Worm (Caenorhabditis elegans): ENCODE measurements around the gene ugt-43.

Gene ugt-43

ce11 chrIV:10489409-10489808 lies 25.0 kb downstream of the ugt-43 start:
- TF ChIP-seq zag-1 (tag; optimal IDR thresholded peaks at IDR 0.05) (no peak), crh-2 (tag; optimal IDR thresholded peaks at IDR 0.05) (no peak), blmp-1 (tag; optimal IDR thresholded peaks at IDR 0.05; ENCODE audit: insufficient read depth) (no peak), fos-1 (tag; optimal IDR thresholded peaks at IDR 0.05) (no peak), gmeb-1 (tag; optimal IDR thresholded peaks at IDR 0.05) (no peak), nhr-10 (tag; optimal IDR thresholded peaks at IDR 0.05) (no peak), egl-27 (tag; optimal IDR thresholded peaks at IDR 0.05) (no peak), unc-55 (GFP tag; optimal IDR thresholded peaks at IDR 0.05) (no peak), ceh-16 (tag; optimal IDR thresholded peaks at IDR 0.05) (no peak), nhr-6 (tag; optimal IDR thresholded peaks at IDR 0.05) (no peak), sem-4 (tag; optimal IDR thresholded peaks at IDR 0.05) (no peak), elt-3 (tag; optimal IDR thresholded peaks at IDR 0.05) (no peak)

DNA sequence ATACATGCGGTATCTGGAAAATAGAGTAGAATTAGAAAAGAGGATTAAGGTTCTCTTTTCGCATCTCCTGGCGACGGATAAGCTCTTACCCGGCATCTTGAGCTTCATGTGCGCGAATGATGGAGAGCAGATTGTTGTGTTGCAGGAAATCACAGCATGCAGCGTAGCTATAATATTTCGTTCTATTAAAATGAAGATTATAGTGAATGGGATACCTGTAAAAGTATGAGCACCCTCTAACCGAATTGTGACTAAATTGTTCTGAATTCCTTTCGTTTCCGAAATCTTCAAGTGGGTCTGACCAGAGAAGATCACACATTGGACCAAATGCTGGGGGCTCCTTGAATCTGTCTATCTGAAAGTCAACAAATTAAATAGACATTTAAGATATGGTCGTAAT lies 34.0 kb downstream of the ugt-43 start:
- no peak for TF ChIP-seq R02D3.7 (tag; optimal IDR thresholded peaks at IDR 0.05)

DNA sequence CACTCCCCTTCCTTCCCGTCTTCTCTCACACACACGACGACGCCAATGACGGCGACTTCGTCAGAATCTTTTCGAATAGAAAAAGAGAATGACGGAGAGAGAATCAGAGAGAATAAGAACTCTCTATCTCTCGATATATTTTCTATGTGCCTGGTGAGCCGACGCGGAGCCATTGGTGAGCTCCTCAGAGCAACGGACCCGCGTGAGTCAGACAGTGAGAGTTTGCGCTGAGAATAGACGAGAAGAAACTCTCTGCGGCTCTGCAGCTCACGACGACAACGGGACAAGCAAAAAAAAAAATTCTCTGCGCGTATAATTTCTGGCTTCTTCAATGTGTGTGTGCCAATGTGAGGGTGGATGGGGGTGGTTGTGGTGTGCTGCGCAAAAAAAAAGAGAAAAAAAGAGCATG lies 35.6 kb downstream of the ugt-43 start:
- TF ChIP-seq nhr-11 (tag; optimal IDR thresholded peaks at IDR 0.05) (no peak), ama-1 (optimal IDR thresholded peaks at IDR 0.05) (no peak), dmd-4 (tag; optimal IDR thresholded peaks at IDR 0.05) (no peak), nhr-21 (tag; optimal IDR thresholded peaks at IDR 0.05) (peak; percentile 19), elt-1 (tag; optimal IDR thresholded peaks at IDR 0.05) (no peak), peb-1 (tag; optimal IDR thresholded peaks at IDR 0.05) (no peak), lin-39 (tag; optimal IDR thresholded peaks at IDR 0.05) (no peak), F13H6.1 (tag; optimal IDR thresholded peaks at IDR 0.05) (peak; percentile 76), gmeb-1 (tag; optimal IDR thresholded peaks at IDR 0.05) (no peak), nhr-25 (tag; optimal IDR thresholded peaks at IDR 0.05) (no peak), unc-62 (GFP tag; optimal IDR thresholded peaks at IDR 0.05) (no peak), mdl-1 (tag; optimal IDR thresholded peaks at IDR 0.05) (peak in 1 of 2 experiments; percentile 38), alr-1 (tag; optimal IDR thresholded peaks at IDR 0.05) (no peak), blmp-1 (tag; optimal IDR thresholded peaks at IDR 0.05; ENCODE audit: insufficient read depth) (no peak), lin-11 (tag; optimal IDR thresholded peaks at IDR 0.05) (peak; percentile 58), unc-39 (tag; optimal IDR thresholded peaks at IDR 0.05) (peak; percentile 48), nhr-77 (tag; optimal IDR thresholded peaks at IDR 0.05) (no peak), ceh-16 (tag; optimal IDR thresholded peaks at IDR 0.05) (no peak), nhr-6 (tag; optimal IDR thresholded peaks at IDR 0.05) (no peak), sma-9 (GFP tag; optimal IDR thresholded peaks at IDR 0.05) (peak; percentile 51), sma-9 (tag; optimal IDR thresholded peaks at IDR 0.05) (no peak), skn-1 (tag; optimal IDR thresholded peaks at IDR 0.05) (no peak), lsy-2 (tag; optimal IDR thresholded peaks at IDR 0.05) (peak in 1 of 2 experiments; percentile 64), unc-55 (GFP tag; optimal IDR thresholded peaks at IDR 0.05) (peak; percentile 94), egl-27 (tag; optimal IDR thresholded peaks at IDR 0.05) (peak; percentile 8), aly-2 (tag; optimal IDR thresholded peaks at IDR 0.05) (no peak), ztf-4 (tag; optimal IDR thresholded peaks at IDR 0.05) (peak; percentile 54), nhr-129 (tag; optimal IDR thresholded peaks at IDR 0.05) (peak; percentile 55), nhr-10 (tag; optimal IDR thresholded peaks at IDR 0.05) (no peak), nhr-12 (tag; optimal IDR thresholded peaks at IDR 0.05) (no peak), sem-4 (tag; optimal IDR thresholded peaks at IDR 0.05) (peak; percentile 31), C34F6.9 (tag; optimal IDR thresholded peaks at IDR 0.05) (peak; percentile 82), snpc-4 (tag; optimal IDR thresholded peaks at IDR 0.05) (no peak), sma-3 (GFP tag; optimal IDR thresholded peaks at IDR 0.05) (no peak), ZK546.5 (tag; optimal IDR thresholded peaks at IDR 0.05) (no peak), mbf-1 (tag; optimal IDR thresholded peaks at IDR 0.05) (no peak), mab-5 (tag; optimal IDR thresholded peaks at IDR 0.05) (no peak), ceh-82 (tag; optimal IDR thresholded peaks at IDR 0.05) (no peak), R02D3.7 (tag; optimal IDR thresholded peaks at IDR 0.05) (no peak), ztf-1 (GFP tag; conservative IDR thresholded peaks at IDR 0.05) (no peak), lin-13 (GFP tag; optimal IDR thresholded peaks at IDR 0.05) (peak; percentile 38), Y55F3AM.14 (GFP tag; optimal IDR thresholded peaks at IDR 0.05) (peak; percentile 19), fos-1 (tag; optimal IDR thresholded peaks at IDR 0.05) (peak; percentile 49), ztf-11 (tag; optimal IDR thresholded peaks at IDR 0.05) (no peak), elt-3 (tag; optimal IDR thresholded peaks at IDR 0.05) (no peak), nhr-237 (tag; optimal IDR thresholded peaks at IDR 0.05) (no peak), zag-1 (tag; optimal IDR thresholded peaks at IDR 0.05) (peak; percentile 81), nhr-23 (tag; optimal IDR thresholded peaks at IDR 0.05) (no peak), crh-2 (tag; optimal IDR thresholded peaks at IDR 0.05) (peak; percentile 38)

Measured in whole organism, L2 larva.